Worm (Caenorhabditis elegans) whole organism, L4/young adult: ENCODE measurements around the gene R02F2.10.

Experiments
- W03F9.2 ChIP-seq: fragments of 150-350 bp; optimal IDR thresholded peaks from 2 replicates; lab custom pipeline; 2014; ENCODE audit warnings: missing biosample characterization, missing genetic modification characterization
- dao-5 ChIP-seq: sonication (generic microtip); optimal IDR thresholded peaks from 2 replicates; lab custom pipeline; 2016; ENCODE audit warnings: missing genotype, missing genetic modification characterization, moderate library complexity, missing compliant biosample characterization
- him-1 ChIP-seq: sonication (generic microtip); optimal IDR thresholded peaks from 2 replicates; lab custom pipeline; 2016; ENCODE audit warnings: missing genotype, missing genetic modification reagents, missing genetic modification characterization, missing compliant biosample characterization

Gene R02F2.10

DNA sequence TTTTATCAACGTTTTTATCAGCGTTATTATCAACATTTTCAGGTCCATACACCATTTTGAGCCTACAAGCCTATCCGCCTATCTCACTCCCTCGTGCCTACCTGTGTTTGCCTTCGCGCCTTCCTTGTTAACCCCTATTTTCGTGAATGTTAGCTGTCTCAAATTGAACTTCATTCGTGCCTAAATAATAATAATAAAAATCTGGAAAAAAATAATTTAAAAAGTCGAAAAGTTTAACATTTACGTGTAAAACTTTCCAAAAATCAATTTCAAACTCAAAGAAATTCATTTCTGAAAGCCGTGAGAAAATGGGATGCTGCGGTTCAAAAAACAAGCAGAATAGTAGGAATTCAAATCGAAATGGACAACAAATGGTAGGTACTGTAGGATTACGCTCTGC, at the start of gene R02F2.10:
Gene R02F2.10 (plus strand): TSS at position 301 of the 400 bp plus-strand sequence.
- no peak for TF ChIP-seq him-1 (tag; lab: Kevin White, UChicago)
- no peak for TF ChIP-seq W03F9.2 (tag; lab: Kevin White, UChicago)
- no peak for TF ChIP-seq dao-5

DNA sequence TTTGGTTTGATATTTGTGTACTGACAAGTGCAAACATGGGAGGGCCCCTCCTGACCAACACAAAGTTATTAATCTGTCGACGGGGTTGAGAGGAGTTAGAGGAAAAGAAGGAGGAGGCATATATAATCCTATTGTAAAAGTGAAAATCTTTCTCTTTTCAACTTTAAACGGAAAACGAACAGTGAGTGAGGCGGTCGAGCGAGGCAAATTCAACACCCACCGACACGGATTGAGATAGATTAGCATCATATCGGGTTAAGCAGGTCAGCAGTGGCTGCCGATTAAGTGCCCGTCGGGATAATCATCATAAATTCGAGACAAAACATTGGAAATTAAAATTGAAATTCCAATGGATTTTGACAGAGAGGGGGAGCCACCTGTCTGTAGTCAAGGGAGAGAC, 41.8 kb upstream of the R02F2.10 start:
- TF ChIP-seq him-1 (tag; lab: Kevin White, UChicago): no peak
- TF ChIP-seq dao-5: no peak
- no peak for TF ChIP-seq W03F9.2 (tag; lab: Kevin White, UChicago)

DNA sequence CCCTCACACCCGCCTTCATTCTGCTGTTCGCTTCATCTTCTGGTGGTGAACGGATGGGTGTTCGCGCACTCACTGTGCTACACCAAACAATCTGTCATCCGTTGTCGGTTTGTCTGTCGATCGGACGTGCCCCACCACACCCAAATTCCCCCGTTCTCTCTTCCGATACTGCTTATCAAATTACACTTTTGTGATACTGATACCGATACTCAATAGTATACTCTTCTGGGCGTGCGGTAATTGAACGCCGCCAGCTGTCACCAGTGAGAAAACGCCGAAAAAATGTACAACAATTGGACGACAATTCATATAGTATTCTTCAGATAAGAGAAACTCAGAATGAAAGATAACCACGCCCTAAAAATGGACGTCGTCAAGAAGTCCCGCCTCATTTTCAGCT, 40.0 kb upstream of the R02F2.10 start:
- TF ChIP-seq dao-5: no peak
- TF ChIP-seq W03F9.2 (tag; lab: Kevin White, UChicago): no peak
- TF ChIP-seq him-1 (tag; lab: Kevin White, UChicago): no peak

DNA sequence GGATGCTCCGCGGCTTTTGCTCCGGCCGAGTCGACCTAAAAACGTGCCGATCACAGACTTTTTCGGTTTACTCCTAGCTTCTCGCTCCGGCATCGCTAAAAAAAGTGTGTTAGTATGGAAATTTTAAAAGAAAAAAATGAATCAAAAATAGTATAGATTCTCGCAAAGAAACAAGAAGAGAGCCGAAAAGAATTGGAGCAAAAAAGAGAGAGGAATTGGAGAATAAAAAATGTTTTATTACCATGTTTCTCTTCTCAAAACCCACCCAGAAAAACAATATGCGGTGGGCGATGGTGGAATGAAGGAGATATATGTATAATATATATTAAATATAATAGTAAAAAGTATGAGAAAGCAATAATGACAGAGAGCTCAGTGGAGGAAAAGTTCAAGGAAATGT, 37.6 kb upstream of the R02F2.10 start, which contains the start of gene W03A5.6:
Gene W03A5.6 (minus strand): TSS at position 101 of the 400 bp plus-strand sequence.
- TF ChIP-seq him-1 (tag; lab: Kevin White, UChicago): no peak
- TF ChIP-seq W03F9.2 (tag; lab: Kevin White, UChicago): no peak
- no peak for TF ChIP-seq dao-5

DNA sequence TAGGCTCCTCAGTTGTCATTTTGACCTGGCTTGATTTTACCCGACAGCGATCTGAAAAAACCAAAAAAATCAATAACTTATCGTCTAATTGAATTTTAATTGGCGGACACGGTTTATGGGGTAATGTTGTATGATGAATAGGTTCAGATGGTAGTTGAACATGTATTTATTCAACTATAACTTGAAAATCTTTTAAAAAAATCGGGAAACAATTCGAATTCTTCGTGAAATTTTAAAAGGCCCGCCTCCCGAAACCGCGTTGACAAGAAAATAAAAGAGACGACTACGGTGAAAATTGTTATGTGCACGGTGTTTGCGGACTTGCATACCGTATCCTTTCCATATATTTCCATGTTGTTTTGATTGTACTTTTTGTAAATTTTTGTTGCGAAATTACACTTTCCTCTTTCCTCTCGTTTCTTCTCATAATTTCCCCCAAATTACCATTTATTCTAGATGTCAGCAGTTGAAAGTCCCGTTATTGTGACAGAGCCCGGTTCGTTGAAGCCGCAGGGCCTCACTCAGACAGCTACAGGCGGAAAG, 35.3 kb upstream of the R02F2.10 start, which contains the start of the genes T24G10.2 and disl-2:
Gene T24G10.2 (minus strand): TSS at position 51 of the 543 bp plus-strand sequence.
Gene disl-2 (plus strand): TSS at position 457 of the 543 bp plus-strand sequence.
- peak; percentile 16 for TF ChIP-seq W03F9.2 (tag; lab: Kevin White, UChicago)
- TF ChIP-seq dao-5: no peak
- TF ChIP-seq him-1 (tag; lab: Kevin White, UChicago): no peak

DNA sequence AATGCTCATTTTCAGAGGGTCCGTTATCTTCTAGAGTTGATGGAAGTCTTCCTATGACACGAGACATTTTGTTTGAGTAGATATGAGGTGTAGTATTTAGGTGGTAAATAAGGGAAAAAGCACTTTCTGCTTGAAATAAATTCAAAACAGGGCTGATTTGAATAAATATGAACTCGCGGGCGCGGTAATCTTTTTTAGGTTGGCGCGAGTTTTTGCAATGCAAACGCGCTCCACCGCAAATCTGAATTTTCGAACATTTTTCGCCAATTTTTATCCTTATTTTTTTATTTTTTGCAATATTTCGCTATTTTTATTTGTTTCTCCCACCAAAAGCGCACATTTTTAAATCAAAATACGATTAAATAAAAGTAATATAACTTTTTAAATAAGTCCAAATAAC, 29.9 kb upstream of the R02F2.10 start, which contains the start of gene skpt-1:
Gene skpt-1 (minus strand): TSS at position 219 of the 400 bp plus-strand sequence.
- TF ChIP-seq dao-5: no peak
- TF ChIP-seq him-1 (tag; lab: Kevin White, UChicago): no peak
- TF ChIP-seq W03F9.2 (tag; lab: Kevin White, UChicago): peak; percentile 56

DNA sequence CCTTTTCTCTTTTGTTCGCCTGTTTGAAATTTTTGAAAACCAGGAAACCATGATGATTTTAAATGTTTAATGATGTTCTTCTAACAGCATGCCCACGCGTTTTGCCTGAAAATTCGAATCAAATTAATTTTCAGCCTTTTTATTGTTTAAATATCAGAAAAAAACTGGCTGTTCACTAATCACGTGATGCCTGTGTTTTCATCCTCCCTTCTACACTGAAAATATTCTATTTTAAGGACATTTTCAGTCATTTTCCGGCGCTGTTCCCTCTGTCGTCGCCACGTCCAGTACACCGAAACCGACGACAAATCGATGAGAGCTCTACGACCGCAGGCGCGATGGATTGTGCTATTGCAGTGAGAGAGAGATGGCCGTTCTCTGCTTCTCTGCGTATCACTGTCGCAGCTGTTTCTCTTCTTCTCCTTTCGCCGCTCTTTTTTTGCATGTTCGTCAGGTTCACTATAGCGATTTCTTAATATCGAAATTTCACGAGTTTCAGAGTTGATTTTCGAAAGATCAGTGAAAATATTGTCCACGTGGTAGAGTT, 28.3 kb upstream of the R02F2.10 start, which contains the start of gene F48E8.8:
Gene F48E8.8 (minus strand): TSS at position 51 of the 547 bp plus-strand sequence.
- no peak for TF ChIP-seq W03F9.2 (tag; lab: Kevin White, UChicago)
- no peak for TF ChIP-seq dao-5
- TF ChIP-seq him-1 (tag; lab: Kevin White, UChicago): no peak

DNA sequence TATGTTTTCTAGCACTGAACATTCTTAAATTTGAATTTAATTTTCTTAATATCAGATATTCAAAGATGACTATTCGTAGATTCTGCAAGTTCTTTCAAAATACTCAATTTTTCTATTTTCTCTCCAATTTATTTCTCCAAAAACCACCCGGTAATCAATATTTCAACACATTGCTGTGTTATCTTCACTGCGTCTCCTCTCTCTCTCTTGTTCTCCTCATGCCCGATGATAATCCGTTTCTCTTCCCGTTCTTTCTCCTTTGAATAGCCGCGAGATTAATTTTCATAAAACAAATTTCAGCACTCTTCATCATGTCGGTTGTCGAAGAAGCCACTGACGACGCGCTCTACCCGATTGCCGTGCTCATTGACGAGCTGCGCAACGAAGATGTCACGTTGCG, 27.7 kb upstream of the R02F2.10 start, which contains the start of gene paa-1:
Gene paa-1 (plus strand): TSS at position 301 of the 400 bp plus-strand sequence.
- no peak for TF ChIP-seq dao-5
- no peak for TF ChIP-seq him-1 (tag; lab: Kevin White, UChicago)
- no peak for TF ChIP-seq W03F9.2 (tag; lab: Kevin White, UChicago)

DNA sequence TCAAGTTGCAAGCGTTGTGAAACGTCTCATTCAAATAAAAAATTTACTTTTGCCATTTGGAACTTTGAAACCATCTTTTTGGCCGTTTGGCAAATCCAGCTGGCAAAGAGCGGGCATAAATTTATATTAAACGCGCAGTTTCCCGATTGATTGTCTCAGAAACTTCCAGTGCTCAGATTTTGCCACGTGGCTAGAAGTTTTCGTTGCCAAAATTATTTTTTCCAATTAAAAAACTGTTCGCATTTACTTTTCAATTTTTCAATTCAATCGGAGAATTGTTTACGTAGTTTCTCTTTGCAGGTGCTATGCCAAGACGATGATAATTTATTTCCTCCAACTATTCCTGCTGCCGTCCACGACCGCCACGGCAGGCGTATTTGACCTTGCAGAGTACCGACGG, 24.8 kb upstream of the R02F2.10 start, which contains the start of gene F48E8.4:
Gene F48E8.4 (plus strand): TSS at position 301 of the 400 bp plus-strand sequence.
- TF ChIP-seq W03F9.2 (tag; lab: Kevin White, UChicago): no peak
- TF ChIP-seq dao-5: no peak
- no peak for TF ChIP-seq him-1 (tag; lab: Kevin White, UChicago)

DNA sequence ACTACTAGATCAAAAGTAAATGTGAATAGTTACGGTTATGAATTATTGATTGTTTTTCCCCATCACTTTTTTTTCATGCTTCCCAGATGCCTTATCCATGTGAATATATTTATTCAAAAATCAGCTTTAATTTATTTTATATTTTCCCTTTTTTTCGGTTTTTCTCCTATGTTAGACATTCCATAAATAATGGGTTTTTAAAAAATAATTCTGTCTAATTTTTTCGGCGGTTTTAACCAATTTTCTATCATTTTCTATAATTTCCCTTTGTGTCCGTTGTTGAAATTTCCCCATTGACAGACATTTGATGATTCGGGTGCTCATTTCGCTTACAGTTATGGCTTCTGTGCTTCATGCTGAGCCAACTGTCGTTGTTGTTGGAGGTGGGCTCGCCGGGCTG, 17.0 kb upstream of the R02F2.10 start, which contains the start of gene F48E8.3:
Gene F48E8.3 (plus strand): TSS at position 301 of the 400 bp plus-strand sequence.
- TF ChIP-seq W03F9.2 (tag; lab: Kevin White, UChicago) (no peak), dao-5 (no peak), him-1 (tag; lab: Kevin White, UChicago) (no peak)

DNA sequence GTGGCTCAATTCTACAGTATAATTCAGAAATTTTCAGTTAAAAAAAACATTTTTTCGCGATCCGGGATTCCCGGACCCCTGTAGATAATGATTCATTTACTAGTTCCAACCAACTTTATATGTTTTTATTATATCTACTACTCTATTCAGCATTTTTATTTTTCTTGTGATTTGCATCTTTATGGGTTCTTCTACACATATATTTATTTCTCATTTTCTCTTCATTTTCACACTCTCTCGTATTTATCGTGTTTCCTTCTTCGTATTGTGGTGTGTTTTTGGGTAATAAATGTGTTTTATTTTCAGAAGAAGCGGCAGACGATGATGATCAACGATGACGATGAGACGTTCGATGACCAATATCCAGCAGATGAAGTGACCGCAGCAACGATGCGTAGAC, 14.0 kb upstream of the R02F2.10 start, which contains the start of gene F48E8.2:
Gene F48E8.2 (plus strand): TSS at position 301 of the 400 bp plus-strand sequence.
- no peak for TF ChIP-seq dao-5
- TF ChIP-seq him-1 (tag; lab: Kevin White, UChicago): no peak
- no peak for TF ChIP-seq W03F9.2 (tag; lab: Kevin White, UChicago)

DNA sequence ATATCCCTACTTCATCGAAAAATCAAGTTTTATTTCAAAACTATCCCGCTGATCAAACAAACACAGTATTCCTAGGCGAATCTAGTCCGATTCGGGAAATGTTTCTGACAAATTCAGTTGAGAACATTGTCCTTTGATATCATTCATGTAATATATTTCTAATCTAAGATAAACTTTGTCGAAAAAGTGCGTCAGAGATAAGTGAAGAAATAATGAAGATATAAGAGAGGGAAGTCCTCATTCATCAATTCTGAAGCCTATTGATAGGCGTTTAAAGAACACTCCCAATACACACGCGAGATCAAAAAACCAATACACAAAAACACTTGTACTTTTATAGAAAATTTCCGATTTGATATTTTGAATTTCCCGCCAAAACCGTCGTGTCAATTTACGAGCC, 13.3 kb upstream of the R02F2.10 start:
- TF ChIP-seq W03F9.2 (tag; lab: Kevin White, UChicago) (no peak), him-1 (tag; lab: Kevin White, UChicago) (no peak), dao-5 (no peak)

DNA sequence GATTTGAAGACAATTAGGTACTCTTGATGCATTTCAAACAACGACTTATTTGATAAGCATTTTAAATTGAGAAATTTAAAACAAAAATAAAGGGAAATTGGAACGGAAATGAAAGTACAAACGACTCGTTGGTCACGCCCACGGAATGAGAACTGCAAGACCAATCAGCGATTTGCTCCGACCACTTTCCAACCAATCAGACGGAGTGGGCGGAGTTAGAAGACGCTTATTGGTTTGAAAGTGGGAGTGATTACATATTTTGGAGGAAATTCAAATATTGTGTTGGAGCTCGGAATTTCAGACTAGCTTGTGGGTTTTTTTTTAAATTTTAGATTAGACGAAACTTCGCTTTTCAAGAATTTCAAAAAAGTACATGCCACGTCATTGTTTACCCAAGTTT, 9.0 kb upstream of the R02F2.10 start:
- TF ChIP-seq dao-5: no peak
- no peak for TF ChIP-seq him-1 (tag; lab: Kevin White, UChicago)
- no peak for TF ChIP-seq W03F9.2 (tag; lab: Kevin White, UChicago)

DNA sequence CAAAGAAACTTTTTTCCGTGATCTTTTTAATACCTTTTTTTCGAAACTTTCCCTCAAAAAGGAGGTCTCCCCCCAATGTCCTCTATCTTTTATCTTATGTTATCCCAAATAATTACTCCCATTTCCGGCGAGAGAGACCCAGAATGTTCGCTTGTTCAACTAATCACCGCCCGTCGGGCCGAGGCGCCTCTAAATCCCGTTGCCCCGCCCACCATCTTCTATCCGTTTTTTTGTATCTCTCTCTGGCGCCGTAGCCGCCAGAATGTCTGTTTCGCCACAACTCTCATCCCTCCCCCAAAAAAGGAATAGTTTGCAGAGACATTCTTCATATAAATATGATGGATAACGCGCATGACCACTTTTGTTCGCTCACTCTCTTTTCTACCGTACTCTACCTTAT, 5.4 kb upstream of the R02F2.10 start:
- TF ChIP-seq dao-5 (no peak), W03F9.2 (tag; lab: Kevin White, UChicago) (no peak), him-1 (tag; lab: Kevin White, UChicago) (no peak)
